Fruit fly (Drosophila melanogaster) Kc167 (cell line): ENCODE measurements around the gene CG33658.

ENCODE experiments used
- Myc ChIP-seq: fragments of >200 bp; optimal IDR thresholded peaks from 2 replicates; lab custom pipeline; 2017; ENCODE audit warnings: missing external identifiers
- h ChIP-seq: fragments of >200 bp; optimal IDR thresholded peaks from 3 replicates; lab custom pipeline; 2018; ENCODE audit warnings: missing external identifiers
- insv ChIP-seq: fragments of >200 bp; optimal IDR thresholded peaks from 3 replicates; lab custom pipeline; 2018; ENCODE audit warnings: missing external identifiers
- psq ChIP-seq: fragments of >200 bp; optimal IDR thresholded peaks from 2 replicates; lab custom pipeline; 2017; ENCODE audit warnings: missing external identifiers
- ttk ChIP-seq: sonication (Bioruptor generic); optimal IDR thresholded peaks from 2 replicates; lab custom pipeline; 2017; ENCODE audit warnings: missing external identifiers

DNA sequence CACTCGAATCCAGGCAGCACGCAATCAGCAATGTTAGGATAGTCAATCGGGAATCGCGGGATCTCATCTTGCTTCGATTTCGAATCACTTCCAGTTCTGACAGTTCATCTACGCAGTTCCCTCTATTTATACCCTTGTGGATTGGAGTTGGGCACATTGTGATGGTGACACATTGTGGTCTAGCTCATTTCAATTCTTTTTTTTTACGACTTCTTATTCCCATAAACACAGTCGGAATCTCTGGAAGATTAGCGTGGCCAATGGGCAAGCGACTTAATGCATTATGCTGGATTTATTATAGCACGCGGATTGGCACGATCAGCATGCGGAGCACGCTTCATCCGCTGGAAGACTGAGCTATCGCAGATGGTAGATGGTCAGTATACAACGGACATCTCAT lies 21.1 kb upstream of the CG33658 start, which contains the start of gene CG13640:
- no peak for TF ChIP-seq ttk (lab: Kevin White, UChicago)
- TF ChIP-seq insv: no peak
- no peak for TF ChIP-seq Myc (lab: Kevin White, UChicago)
- TF ChIP-seq psq: no peak
- TF ChIP-seq h: no peak
